Worm (Caenorhabditis elegans) whole organism, late embryonic: ENCODE data around the gene ZC8.6.

Experiments
- C08G9.2 ChIP-seq: sonication (generic microtip); optimal IDR thresholded peaks from 2 replicates; lab custom pipeline; 2016; ENCODE audit warnings: mild to moderate bottlenecking, missing genetic modification characterization, moderate library complexity, missing compliant biosample characterization
- F13H6.1 ChIP-seq: sonication (generic microtip); optimal IDR thresholded peaks from 2 replicates; lab custom pipeline; 2016; ENCODE audit warnings: missing genetic modification characterization, missing compliant biosample characterization
- K02D7.2 ChIP-seq: sonication (generic microtip); optimal IDR thresholded peaks from 2 replicates; lab custom pipeline; 2017; ENCODE audit warnings: mild to moderate bottlenecking, missing genetic modification characterization, missing compliant biosample characterization
- K09A11.1 ChIP-seq: sonication (generic microtip); optimal IDR thresholded peaks from 2 replicates; lab custom pipeline; 2017; ENCODE audit warnings: antibody characterized with exemption, mild to moderate bottlenecking, missing genetic modification characterization, missing compliant biosample characterization; ENCODE audit not compliant: insufficient read depth
- Y22D7AL.16 ChIP-seq: sonication (generic microtip); optimal IDR thresholded peaks from 2 replicates; lab custom pipeline; 2016; ENCODE audit warnings: missing genetic modification characterization, missing compliant biosample characterization
- ahr-1 ChIP-seq: sonication (generic microtip); optimal IDR thresholded peaks from 2 replicates; lab custom pipeline; 2016; ENCODE audit warnings: missing genetic modification characterization, missing compliant biosample characterization
- ceh-14 ChIP-seq: sonication (generic microtip); optimal IDR thresholded peaks from 2 replicates; lab custom pipeline; 2016; ENCODE audit warnings: missing genotype, missing genetic modification characterization, missing compliant biosample characterization
- ceh-18 ChIP-seq: sonication (generic microtip); optimal IDR thresholded peaks from 2 replicates; lab custom pipeline; 2016; ENCODE audit warnings: missing genetic modification characterization, missing compliant biosample characterization
- ceh-19 ChIP-seq: fragments of 200-800 bp; sonication (Bioruptor generic); optimal IDR thresholded peaks from 2 replicates; lab custom pipeline; 2018; ENCODE audit warnings: mild to moderate bottlenecking, missing genetic modification characterization, missing compliant biosample characterization
- ceh-2 ChIP-seq: sonication (generic microtip); optimal IDR thresholded peaks from 2 replicates; lab custom pipeline; 2016; ENCODE audit warnings: missing genotype, missing genetic modification characterization, missing compliant biosample characterization
- ceh-22 ChIP-seq: sonication (generic microtip); optimal IDR thresholded peaks from 2 replicates; lab custom pipeline; 2017; ENCODE audit warnings: missing biosample characterization, missing genetic modification characterization
- ceh-30 ChIP-seq: fragments of 150-350 bp; optimal IDR thresholded peaks from 2 replicates; lab custom pipeline; 2014; ENCODE audit warnings: missing biosample characterization, missing genetic modification characterization
- ceh-31 ChIP-seq: sonication (generic microtip); optimal IDR thresholded peaks from 2 replicates; lab custom pipeline; 2016; ENCODE audit warnings: missing genetic modification characterization, missing compliant biosample characterization
- ceh-34 ChIP-seq: sonication (generic microtip); optimal IDR thresholded peaks from 2 replicates; lab custom pipeline; 2016; ENCODE audit warnings: mild to moderate bottlenecking, missing genetic modification characterization, missing compliant biosample characterization
- ceh-45 ChIP-seq: fragments of 200-800 bp; sonication (Bioruptor generic); IDR thresholded peaks from 2 replicates; pipeline ENCODE4 v1.3.6; 2022; ENCODE audit warnings: missing genetic modification reagents, missing genetic modification characterization, missing compliant biosample characterization
- ceh-48 ChIP-seq: sonication (generic microtip); optimal IDR thresholded peaks from 2 replicates; lab custom pipeline; 2016; ENCODE audit warnings: missing genetic modification characterization, inconsistent platforms, missing compliant biosample characterization
- ceh-6 ChIP-seq: fragments of 200-800 bp; sonication (Bioruptor generic); optimal IDR thresholded peaks from 2 replicates; lab custom pipeline; 2018; ENCODE audit warnings: mild to moderate bottlenecking, missing genetic modification characterization, missing compliant biosample characterization
- ceh-9 ChIP-seq: sonication (generic microtip); optimal IDR thresholded peaks from 2 replicates; lab custom pipeline; 2016; ENCODE audit warnings: mild to moderate bottlenecking, missing genetic modification characterization, inconsistent platforms, missing compliant biosample characterization
- che-1 ChIP-seq: sonication (generic microtip); optimal IDR thresholded peaks from 2 replicates; lab custom pipeline; 2016; ENCODE audit warnings: mild to moderate bottlenecking, missing genetic modification characterization, missing compliant biosample characterization
- dve-1 ChIP-seq: sonication (generic microtip); optimal IDR thresholded peaks from 2 replicates; lab custom pipeline; 2017; ENCODE audit warnings: antibody characterized with exemption, mild to moderate bottlenecking, missing genetic modification characterization, missing compliant biosample characterization
- elt-2 ChIP-seq: sonication (generic microtip); optimal IDR thresholded peaks from 2 replicates; lab custom pipeline; 2016; ENCODE audit warnings: missing genetic modification reagents, missing genetic modification characterization, missing compliant biosample characterization
- elt-4 ChIP-seq: sonication (generic microtip); optimal IDR thresholded peaks from 2 replicates; lab custom pipeline; 2016; ENCODE audit warnings: missing genetic modification characterization, missing compliant biosample characterization
- eyg-1 ChIP-seq: sonication (generic microtip); optimal IDR thresholded peaks from 2 replicates; lab custom pipeline; 2016; ENCODE audit warnings: missing genotype, missing genetic modification characterization, missing compliant biosample characterization
- fax-1 ChIP-seq: sonication (generic microtip); optimal IDR thresholded peaks from 2 replicates; lab custom pipeline; 2016; ENCODE audit warnings: missing genotype, missing genetic modification characterization, missing compliant biosample characterization
- fkh-10 ChIP-seq: fragments of 150-350 bp; optimal IDR thresholded peaks from 2 replicates; lab custom pipeline; 2014; ENCODE audit warnings: missing biosample characterization, missing genetic modification reagents, missing genetic modification characterization
- fkh-6 ChIP-seq: sonication (generic microtip); optimal IDR thresholded peaks from 2 replicates; lab custom pipeline; 2016; ENCODE audit warnings: missing genetic modification characterization, missing compliant biosample characterization
- gmeb-2 ChIP-seq: sonication (generic microtip); optimal IDR thresholded peaks from 2 replicates; lab custom pipeline; 2016; ENCODE audit warnings: missing genetic modification characterization, inconsistent platforms, missing compliant biosample characterization
- hlh-13 ChIP-seq: fragments of 200-800 bp; sonication (Bioruptor generic); optimal IDR thresholded peaks from 2 replicates; lab custom pipeline; 2018; ENCODE audit warnings: mild to moderate bottlenecking, missing genetic modification characterization, missing compliant biosample characterization
- hlh-15 ChIP-seq: sonication (generic microtip); optimal IDR thresholded peaks from 2 replicates; lab custom pipeline; 2016; ENCODE audit warnings: missing genetic modification characterization, missing compliant biosample characterization
- hlh-8 ChIP-seq: sonication (generic microtip); optimal IDR thresholded peaks from 2 replicates; lab custom pipeline; 2016; ENCODE audit warnings: missing genotype, missing genetic modification characterization, missing compliant biosample characterization
- lim-6 ChIP-seq: sonication (generic microtip); optimal IDR thresholded peaks from 2 replicates; lab custom pipeline; 2016; ENCODE audit warnings: missing genetic modification characterization, missing compliant biosample characterization
- mec-3 ChIP-seq: sonication (generic microtip); optimal IDR thresholded peaks from 2 replicates; lab custom pipeline; 2016; ENCODE audit warnings: borderline replicate concordance, missing genetic modification characterization, missing compliant biosample characterization
- nfya-1 ChIP-seq: sonication (generic microtip); optimal IDR thresholded peaks from 2 replicates; lab custom pipeline; 2017; ENCODE audit warnings: missing genetic modification characterization, mild to moderate bottlenecking, missing compliant biosample characterization, antibody characterized with exemption, moderate library complexity
- nhr-11 ChIP-seq: fragments of 150-350 bp; optimal IDR thresholded peaks from 2 replicates; lab custom pipeline; 2014; ENCODE audit warnings: missing biosample characterization, missing genetic modification characterization
- nhr-232 ChIP-seq: sonication (generic microtip); optimal IDR thresholded peaks from 2 replicates; lab custom pipeline; 2016; ENCODE audit warnings: missing genetic modification characterization, missing compliant biosample characterization
- odd-2 ChIP-seq: sonication (generic microtip); optimal IDR thresholded peaks from 2 replicates; lab custom pipeline; 2017; ENCODE audit warnings: antibody characterized with exemption, mild to moderate bottlenecking, missing genetic modification characterization, missing compliant biosample characterization
- pag-3 ChIP-seq: sonication (generic microtip); optimal IDR thresholded peaks from 2 replicates; lab custom pipeline; 2016; ENCODE audit warnings: missing compliant biosample characterization, missing genetic modification characterization, borderline replicate concordance
- pat-9 ChIP-seq: fragments of 200-800 bp; sonication (Bioruptor generic); optimal IDR thresholded peaks from 2 replicates; lab custom pipeline; 2018; ENCODE audit warnings: mild to moderate bottlenecking, missing genetic modification characterization, moderate library complexity, missing compliant biosample characterization
- pha-4 ChIP-seq: fragments of 150-350 bp; optimal IDR thresholded peaks from 2 replicates; lab custom pipeline; 2018; ENCODE audit warnings: missing biosample characterization, missing genetic modification reagents, missing genetic modification characterization
- pqm-1 ChIP-seq: sonication (generic microtip); optimal IDR thresholded peaks from 2 replicates; lab custom pipeline; 2016; ENCODE audit warnings: missing genetic modification characterization, missing compliant biosample characterization
- pros-1 ChIP-seq: fragments of 150-350 bp; optimal IDR thresholded peaks from 2 replicates; lab custom pipeline; 2014; ENCODE audit warnings: missing biosample characterization, missing genetic modification reagents, missing genetic modification characterization
- ref-2 ChIP-seq: sonication (generic microtip); optimal IDR thresholded peaks from 2 replicates; lab custom pipeline; 2016; ENCODE audit warnings: missing genetic modification characterization, missing compliant biosample characterization
- rnt-1 ChIP-seq: sonication (generic microtip); optimal IDR thresholded peaks from 2 replicates; lab custom pipeline; 2016; ENCODE audit warnings: missing genetic modification characterization, missing compliant biosample characterization
- sdc-2 ChIP-seq: sonication (generic microtip); optimal IDR thresholded peaks from 2 replicates; lab custom pipeline; 2016; ENCODE audit warnings: missing genotype, missing genetic modification characterization, missing compliant biosample characterization
- syd-9 ChIP-seq: sonication (generic microtip); optimal IDR thresholded peaks from 2 replicates; lab custom pipeline; 2016; ENCODE audit warnings: mild to moderate bottlenecking, missing genetic modification characterization, moderate library complexity, missing compliant biosample characterization
- tbx-2 ChIP-seq: sonication (generic microtip); optimal IDR thresholded peaks from 2 replicates; lab custom pipeline; 2016; ENCODE audit warnings: missing genetic modification characterization, missing compliant biosample characterization
- ttx-3 ChIP-seq: sonication (generic microtip); optimal IDR thresholded peaks from 2 replicates; lab custom pipeline; 2016; ENCODE audit warnings: missing genetic modification reagents, missing genetic modification characterization, missing compliant biosample characterization
- unc-3 ChIP-seq, 2 experiments: fragments of 200-800 bp in 1 of 2; sonication (Bioruptor generic) in 1 of 2; sonication (generic microtip) in 1 of 2; conservative IDR thresholded peaks in 1 of 2; optimal IDR thresholded peaks in 1 of 2; 2 replicates each; pipeline versions ENCODE4 v1.3.6 to Lab custom; 2016 to 2022; ENCODE audit warnings: missing compliant biosample characterization in 2 of 2, missing genetic modification characterization in 2 of 2, missing genetic modification reagents in 1 of 2
- unc-42 ChIP-seq: sonication (generic microtip); optimal IDR thresholded peaks from 2 replicates; lab custom pipeline; 2016; ENCODE audit warnings: missing genotype, missing genetic modification characterization, missing compliant biosample characterization
- unc-55 ChIP-seq: sonication (generic microtip); optimal IDR thresholded peaks from 2 replicates; lab custom pipeline; 2017; ENCODE audit warnings: missing biosample characterization, missing genetic modification reagents, missing genetic modification characterization
- unc-86 ChIP-seq: sonication (generic microtip); optimal IDR thresholded peaks from 2 replicates; lab custom pipeline; 2016; ENCODE audit warnings: missing genetic modification characterization, missing compliant biosample characterization
- zip-5 ChIP-seq: sonication (generic microtip); optimal IDR thresholded peaks from 2 replicates; lab custom pipeline; 2016; ENCODE audit warnings: missing genetic modification characterization, missing compliant biosample characterization
- ztf-16 ChIP-seq: sonication (generic microtip); optimal IDR thresholded peaks from 2 replicates; lab custom pipeline; 2017; ENCODE audit warnings: missing genetic modification characterization, missing compliant biosample characterization

ZC8.6 gene

DNA sequence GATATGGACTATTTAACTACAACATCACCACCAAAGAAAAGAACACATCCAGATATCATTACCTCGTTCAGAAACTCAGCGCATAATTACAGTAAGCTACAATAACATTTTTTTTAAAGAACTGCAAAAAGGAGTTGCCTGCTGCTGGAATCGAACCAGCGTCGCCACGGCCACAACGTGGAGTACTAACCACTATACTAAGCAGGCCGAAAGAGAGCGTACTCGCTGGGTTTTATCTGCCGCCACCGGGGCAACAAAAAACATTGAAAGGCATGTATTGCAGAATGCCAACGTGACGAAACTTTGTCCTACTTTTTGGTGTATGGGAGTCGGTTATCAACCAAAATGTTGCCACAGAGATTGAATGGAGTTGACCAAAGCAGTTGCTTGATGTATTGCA lies 25.3 kb upstream of the ZC8.6 start:
- TF ChIP-seq fkh-10 (GFP tag; lab: Kevin White, UChicago) = no peak
- TF ChIP-seq unc-3 (GFP tag; conservative IDR thresholded peaks at IDR 0.05; lab: Robert Waterston, UW) = 0 out of 2 replicates have a peak, but pooled peaks have one; percentile 25
- TF ChIP-seq unc-3 (tag; optimal IDR thresholded peaks at IDR 0.05; lab: Kevin White, UChicago) = peak; percentile 18
- TF ChIP-seq pqm-1 = no peak
- TF ChIP-seq hlh-13 = peak; percentile 15
- TF ChIP-seq F13H6.1 (tag; lab: Kevin White, UChicago) = no peak
- peak; percentile 27 for TF ChIP-seq gmeb-2 (tag; lab: Kevin White, UChicago)
- TF ChIP-seq ceh-34 (tag; lab: Kevin White, UChicago) = peak; percentile 6
- TF ChIP-seq syd-9 (tag; lab: Kevin White, UChicago) = no peak
- no peak for TF ChIP-seq ahr-1 (tag; lab: Kevin White, UChicago)
- peak; percentile 36 for TF ChIP-seq ref-2 (tag; lab: Kevin White, UChicago)
- TF ChIP-seq rnt-1 (tag; lab: Kevin White, UChicago) = no peak
- no peak for TF ChIP-seq elt-4 (tag; lab: Kevin White, UChicago)
- TF ChIP-seq unc-86 = no peak
- no peak for TF ChIP-seq eyg-1 (tag; lab: Kevin White, UChicago)
- no peak for TF ChIP-seq zip-5
- TF ChIP-seq ceh-45 (GFP tag; lab: Robert Waterston, UW) = 0 out of 2 replicates have a peak, but pooled peaks have one; percentile 13
- peak; percentile 3 for TF ChIP-seq ceh-31 (tag; lab: Kevin White, UChicago)
- TF ChIP-seq ceh-30 (tag; lab: Kevin White, UChicago) = no peak
- no peak for TF ChIP-seq nfya-1 (tag; lab: Kevin White, UChicago)
- TF ChIP-seq K02D7.2 (tag; lab: Kevin White, UChicago) = no peak
- TF ChIP-seq pros-1 (tag; lab: Kevin White, UChicago) = no peak
- TF ChIP-seq unc-42 (tag; lab: Kevin White, UChicago) = no peak
- TF ChIP-seq K09A11.1 (tag; lab: Kevin White, UChicago) = no peak
- peak; percentile 45 for TF ChIP-seq tbx-2 (tag; lab: Kevin White, UChicago)
- peak; percentile 52 for TF ChIP-seq ceh-18 (tag; lab: Kevin White, UChicago)
- no peak for TF ChIP-seq ceh-14 (tag; lab: Kevin White, UChicago)
- peak; percentile 27 for TF ChIP-seq dve-1 (tag; lab: Kevin White, UChicago)
- TF ChIP-seq ceh-9 = no peak
- TF ChIP-seq ceh-6 (GFP tag; lab: Kevin White, UChicago) = peak; percentile 60
- TF ChIP-seq ceh-19 = peak; percentile 30
- peak; percentile 6 for TF ChIP-seq fax-1 (tag; lab: Kevin White, UChicago)
- TF ChIP-seq nhr-11 = no peak
- TF ChIP-seq pag-3 (tag; lab: Kevin White, UChicago) = no peak
- no peak for TF ChIP-seq mec-3 (tag; lab: Kevin White, UChicago)
- peak; percentile 21 for TF ChIP-seq ztf-16 (tag; lab: Kevin White, UChicago)
- peak; percentile 44 for TF ChIP-seq Y22D7AL.16 (tag; lab: Kevin White, UChicago)
- TF ChIP-seq ceh-48 = no peak
- peak; percentile 61 for TF ChIP-seq nhr-232
- TF ChIP-seq lim-6 (tag; lab: Kevin White, UChicago) = no peak
- peak; percentile 30 for TF ChIP-seq elt-2 (tag; lab: Kevin White, UChicago)
- no peak for TF ChIP-seq pha-4 (tag; lab: Kevin White, UChicago)
- TF ChIP-seq pat-9 = no peak
- peak; percentile 4 for TF ChIP-seq fkh-6 (tag; lab: Kevin White, UChicago)
- TF ChIP-seq unc-55 (GFP tag; lab: Kevin White, UChicago) = no peak
- peak; percentile 40 for TF ChIP-seq hlh-15 (tag; lab: Kevin White, UChicago)
- peak; percentile 65 for TF ChIP-seq che-1 (tag; lab: Kevin White, UChicago)
- TF ChIP-seq hlh-8 (tag; lab: Kevin White, UChicago) = no peak
- TF ChIP-seq ttx-3 (tag; lab: Kevin White, UChicago) = peak; percentile 16
- TF ChIP-seq C08G9.2 (tag; lab: Kevin White, UChicago) = peak; percentile 4
- TF ChIP-seq ceh-22 = no peak
- TF ChIP-seq ceh-2 = peak; percentile 13
- TF ChIP-seq odd-2 (tag; lab: Kevin White, UChicago) = no peak
- TF ChIP-seq sdc-2 (tag; lab: Kevin White, UChicago) = peak; percentile 55
